Worm (Caenorhabditis elegans): ENCODE results near the gene nlp-5.

ce11 chrII:8190455-8190854 lies 47.8 kb upstream of the nlp-5 start, which contains the start of gene T05C12.8:
- TF ChIP-seq ztf-11 (tag; optimal IDR thresholded peaks at IDR 0.05) (no peak), tbx-8 (GFP tag; optimal IDR thresholded peaks at IDR 0.05) (no peak), nhr-12 (tag; optimal IDR thresholded peaks at IDR 0.05) (no peak), nhr-237 (tag; optimal IDR thresholded peaks at IDR 0.05) (no peak), elt-1 (tag; optimal IDR thresholded peaks at IDR 0.05; ENCODE audit: borderline replicate concordance, insufficient read depth) (no peak), lin-13 (tag; optimal IDR thresholded peaks at IDR 0.05) (no peak), blmp-1 (tag; optimal IDR thresholded peaks at IDR 0.05) (no peak), ceh-39 (tag; optimal IDR thresholded peaks at IDR 0.05) (no peak), nhr-2 (tag; optimal IDR thresholded peaks at IDR 0.05) (no peak), unc-62 (GFP tag; optimal IDR thresholded peaks at IDR 0.05) (no peak), pha-4 (tag; optimal IDR thresholded peaks at IDR 0.05) (no peak), M03D4.4 (tag; optimal IDR thresholded peaks at IDR 0.05) (no peak)

Data from whole organism, mixed stage, embryonic.